Fruit fly (Drosophila melanogaster) S2 (cell line): ENCODE data around the gene Glos.
"Not testable (repeated sequence)": the region's sequence is repeated elsewhere in the genome, so short reads cannot be mapped to it uniquely, and the experiment has no call there.

Experiments used
- CG8478 ChIP-seq: fragments of >200 bp; optimal IDR thresholded peaks from 2 replicates; lab custom pipeline; 2018
- CTCF ChIP-seq, 2 experiments: fragments of >200 bp; optimal IDR thresholded peaks; 2 replicates each; lab custom pipeline; 2018

Glos gene

DNA sequence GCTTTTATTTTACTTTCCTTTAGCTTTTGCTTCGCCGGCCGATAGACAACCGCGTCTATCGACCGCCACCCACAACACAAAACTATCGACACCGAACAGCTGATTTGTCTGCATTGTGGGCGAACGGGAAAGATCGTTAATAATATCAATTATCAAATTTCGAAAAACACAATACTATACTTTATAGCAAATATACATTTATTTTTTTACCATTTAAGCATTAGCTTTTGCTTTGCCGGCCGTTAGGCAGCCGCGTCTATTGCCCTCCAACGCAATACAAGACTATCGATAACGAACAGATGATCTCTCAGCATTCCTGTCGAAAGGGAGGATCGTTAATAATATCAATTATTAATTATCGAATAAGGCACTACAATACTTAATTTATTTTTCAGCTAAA is at the start of gene Glos, which contains the start of gene CG2938:
Glos (plus strand) TSS at position 344 of the 400 bp plus-strand sequence.
CG2938 (minus strand) TSS at position 296 of the 400 bp plus-strand sequence.
- no peak for TF ChIP-seq CG8478 (lab: Kevin White, UChicago)
- TF ChIP-seq CTCF (optimal IDR thresholded peaks at IDR 0.05; lab: Kevin White, UChicago) = no peak

- no peak for TF ChIP-seq CG8478 (lab: Kevin White, UChicago)
Observed at dm6 chrX:3886751-3887150, 49.6 kb upstream of the Glos start.

- TF ChIP-seq CG8478 (lab: Kevin White, UChicago) = no peak
- TF ChIP-seq CTCF (optimal IDR thresholded peaks at IDR 0.05; lab: Kevin White, UChicago) = no peak
Observed at dm6 chrX:3887606-3888216, 48.6 kb upstream of the Glos start.

- TF ChIP-seq CG8478 (lab: Kevin White, UChicago) = no peak
- no peak for TF ChIP-seq CTCF (optimal IDR thresholded peaks at IDR 0.05; lab: Kevin White, UChicago)
Observed at dm6 chrX:3901926-3902325, 34.4 kb upstream of the Glos start.

- TF ChIP-seq CTCF (optimal IDR thresholded peaks at IDR 0.05; lab: Kevin White, UChicago) = no peak
Observed at dm6 chrX:3928520-3928919, 7.8 kb upstream of the Glos start.

dm6 chrX:3930528-3931251 is 5.6 kb upstream of the Glos start, which contains the start of gene CG42541:
CG42541 (minus strand) TSS chrX:3930578.
- no peak for TF ChIP-seq CG8478 (lab: Kevin White, UChicago)
- no peak for TF ChIP-seq CTCF (optimal IDR thresholded peaks at IDR 0.05; lab: Kevin White, UChicago)

dm6 chrX:3931669-3932068 is 4.6 kb upstream of the Glos start:
- TF ChIP-seq CTCF (optimal IDR thresholded peaks at IDR 0.05; lab: Kevin White, UChicago) (no peak), CG8478 (lab: Kevin White, UChicago) (no peak)

DNA sequence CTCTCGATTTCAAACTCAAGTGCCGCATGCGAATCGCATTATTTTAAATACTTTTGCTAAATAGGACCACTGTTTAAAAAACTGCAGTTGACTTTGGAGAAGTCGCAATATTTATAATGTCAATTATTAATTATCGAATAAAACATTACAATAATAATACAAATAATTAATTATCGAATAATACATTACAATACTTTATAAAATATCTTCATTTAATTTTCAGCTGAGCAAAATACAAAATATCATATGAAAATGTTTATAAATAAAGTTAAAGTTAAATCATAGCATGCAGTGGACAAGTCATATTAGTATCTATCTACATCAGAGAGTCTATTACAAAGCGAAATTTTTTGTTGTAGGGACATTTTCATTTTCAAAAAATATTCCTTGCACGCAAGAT is 4.2 kb downstream of the Glos start, which contains the start of gene Gem4b:
Gem4b (plus strand) TSS at position 301 of the 400 bp plus-strand sequence.
- not testable (repeated sequence) for TF ChIP-seq CG8478 (lab: Kevin White, UChicago); CTCF (optimal IDR thresholded peaks at IDR 0.05; lab: Kevin White, UChicago)

- TF ChIP-seq CTCF (optimal IDR thresholded peaks at IDR 0.05; lab: Kevin White, UChicago); CG8478 (lab: Kevin White, UChicago): not testable (repeated sequence)
Observed at dm6 chrX:3944743-3945142, 8.4 kb downstream of the Glos start, which contains the start of gene Gem4c. Gem4c (plus strand) TSS chrX:3945043.

DNA sequence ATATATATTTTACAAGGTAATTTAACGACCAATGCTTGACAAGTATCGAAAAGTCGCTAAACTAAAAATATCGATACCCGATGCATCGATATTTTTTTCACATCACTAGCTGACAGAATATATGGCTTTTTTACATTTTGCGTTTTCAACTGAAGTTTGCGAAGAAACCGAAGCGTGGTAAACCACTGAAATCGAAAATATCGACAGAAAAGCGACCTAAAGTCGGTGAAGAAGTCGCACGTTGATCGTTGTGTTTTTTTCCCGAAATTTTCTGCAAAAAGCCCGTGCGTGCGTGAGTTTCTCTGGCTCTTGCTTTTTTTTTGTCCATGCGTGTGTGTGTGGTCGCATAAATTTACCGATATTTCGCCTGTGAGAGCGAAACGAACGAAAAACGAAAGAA is 12.6 kb downstream of the Glos start, which contains the start of gene Vap33:
Vap33 (plus strand) TSS at position 87 of the 400 bp plus-strand sequence.
- TF ChIP-seq CTCF (optimal IDR thresholded peaks at IDR 0.05; lab: Kevin White, UChicago) (no peak), CG8478 (lab: Kevin White, UChicago) (no peak)

DNA sequence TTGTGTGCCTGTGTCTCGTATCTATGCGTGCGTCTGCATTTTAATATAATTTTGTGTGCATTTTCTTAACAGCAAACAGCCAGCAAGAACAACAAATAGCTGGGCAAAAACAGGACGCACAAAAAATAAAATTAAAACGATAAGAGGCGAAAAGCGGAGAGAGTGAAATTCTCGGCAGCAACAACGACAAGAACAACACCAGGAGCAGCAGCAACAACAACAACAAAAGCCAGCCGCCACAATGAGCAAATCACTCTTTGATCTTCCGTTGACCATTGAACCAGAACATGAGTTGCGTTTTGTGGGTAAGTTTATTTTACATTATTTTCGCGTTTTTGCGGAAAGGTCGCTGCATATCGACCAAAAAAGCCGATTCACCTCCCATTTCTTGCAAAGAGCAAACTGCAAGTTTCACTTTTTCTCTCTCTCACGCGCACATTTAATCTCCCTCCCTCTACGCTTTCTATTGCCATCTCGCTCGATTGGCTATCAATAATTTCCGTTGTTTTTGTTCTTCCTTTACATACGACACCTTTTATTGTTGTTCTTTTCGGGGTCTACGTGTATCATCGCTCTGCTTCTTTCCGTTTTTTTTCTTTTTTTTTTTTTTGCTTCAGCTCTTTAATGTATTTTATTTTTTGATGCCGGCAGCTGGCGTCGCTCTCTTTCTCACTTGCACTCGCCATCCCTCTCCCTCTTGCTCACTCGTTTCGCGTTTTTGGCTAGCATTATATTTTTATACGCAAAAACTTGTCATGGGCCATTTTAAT is 13.3 kb downstream of the Glos start:
- no peak for TF ChIP-seq CTCF (optimal IDR thresholded peaks at IDR 0.05; lab: Kevin White, UChicago)
- TF ChIP-seq CG8478 (lab: Kevin White, UChicago) = no peak

DNA sequence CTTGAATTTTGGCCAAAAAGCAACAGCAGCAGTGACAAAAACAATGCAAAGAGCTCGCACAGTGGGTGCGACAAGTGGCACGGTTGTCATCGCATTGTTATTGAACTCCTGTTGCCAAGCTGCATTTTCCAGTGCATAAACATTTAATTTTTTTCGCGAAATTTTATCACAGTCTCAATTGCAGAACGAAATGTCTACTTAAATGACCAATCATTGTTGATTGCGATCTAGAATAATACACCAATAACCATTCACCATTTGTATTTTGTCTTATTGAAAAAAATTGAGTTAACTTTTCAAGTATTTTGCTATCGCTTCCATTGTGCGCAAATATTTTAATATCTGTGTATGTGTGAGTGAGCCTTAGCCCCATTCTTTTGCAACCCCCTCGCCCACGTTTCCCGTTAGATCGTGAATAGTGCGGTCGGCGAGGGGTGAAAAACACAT is 13.9 kb downstream of the Glos start:
- TF ChIP-seq CG8478 (lab: Kevin White, UChicago) (no peak), CTCF (optimal IDR thresholded peaks at IDR 0.05; lab: Kevin White, UChicago) (no peak)

- TF ChIP-seq CG8478 (lab: Kevin White, UChicago) = no peak
- TF ChIP-seq CTCF (optimal IDR thresholded peaks at IDR 0.05; lab: Kevin White, UChicago) = no peak
Observed at dm6 chrX:3964965-3965420, 28.7 kb downstream of the Glos start, which contains the start of gene lva. lva (minus strand) TSS chrX:3965327.

dm6 chrX:3967613-3968012 is 31.3 kb downstream of the Glos start:
- TF ChIP-seq CG8478 (lab: Kevin White, UChicago) (no peak), CTCF (optimal IDR thresholded peaks at IDR 0.05; lab: Kevin White, UChicago) (no peak)
